Fruit fly (Drosophila melanogaster) whole organism, embryonic: ENCODE data around the gene amos.

Experiments
- Awh ChIP-seq: fragments of 200-800 bp; sonication (Bioruptor generic); IDR thresholded peaks from 2 replicates; pipeline ENCODE4, ENCODE4 v1.3.6; 2022; ENCODE audit warnings: missing biosample characterization, missing genetic modification characterization
- BtbVII ChIP-seq: fragments of 200-800 bp; sonication (Bioruptor generic); optimal IDR thresholded peaks from 3 replicates; lab custom pipeline; 2017; ENCODE audit warnings: missing biosample characterization, mild to moderate bottlenecking, missing genetic modification characterization
- CG10543 ChIP-seq: fragments of 200-800 bp; sonication (Bioruptor generic); optimal IDR thresholded peaks from 3 replicates; lab custom pipeline; 2017; ENCODE audit warnings: missing biosample characterization, mild to moderate bottlenecking, missing genetic modification characterization, moderate library complexity
- CG13424 ChIP-seq: fragments of 200-800 bp; sonication (Bioruptor generic); optimal IDR thresholded peaks from 2 replicates; lab custom pipeline; 2019; ENCODE audit warnings: missing biosample characterization, mild to moderate bottlenecking, missing genetic modification characterization, moderate library complexity
- Dek ChIP-seq: fragments of 200-800 bp; sonication (Bioruptor generic); optimal IDR thresholded peaks from 3 replicates; lab custom pipeline; 2019; ENCODE audit warnings: missing biosample characterization, mild to moderate bottlenecking, missing genetic modification characterization, moderate library complexity
- ab ChIP-seq: fragments of 200-800 bp; sonication (Bioruptor generic); optimal IDR thresholded peaks from 2 replicates; lab custom pipeline; 2016; ENCODE audit warnings: missing biosample characterization, missing genetic modification characterization
- bbx ChIP-seq: fragments of 200-800 bp; sonication (Bioruptor generic); IDR thresholded peaks from 2 replicates; pipeline ENCODE4 v1.3.6; 2022; ENCODE audit warnings: missing biosample characterization, missing genetic modification characterization; ENCODE audit not compliant: partially characterized antibody
- bigmax ChIP-seq: fragments of 200-800 bp; sonication (Bioruptor generic); optimal IDR thresholded peaks from 2 replicates; lab custom pipeline; 2018; ENCODE audit warnings: missing biosample characterization, mild to moderate bottlenecking, missing genetic modification characterization
- dmrt99B ChIP-seq: fragments of 200-800 bp; sonication (Bioruptor generic); optimal IDR thresholded peaks from 2 replicates; lab custom pipeline; 2018; ENCODE audit warnings: missing biosample characterization, mild to moderate bottlenecking, missing genetic modification characterization, moderate library complexity
- usp ChIP-seq: fragments of >200 bp; optimal IDR thresholded peaks from 2 replicates; lab custom pipeline; 2017; ENCODE audit warnings: missing biosample characterization, missing genetic modification characterization
- wek ChIP-seq: fragments of 200-800 bp; sonication (Bioruptor generic); optimal IDR thresholded peaks from 3 replicates; lab custom pipeline; 2018; ENCODE audit warnings: missing biosample characterization, mild to moderate bottlenecking, missing genetic modification characterization, moderate library complexity

DNA sequence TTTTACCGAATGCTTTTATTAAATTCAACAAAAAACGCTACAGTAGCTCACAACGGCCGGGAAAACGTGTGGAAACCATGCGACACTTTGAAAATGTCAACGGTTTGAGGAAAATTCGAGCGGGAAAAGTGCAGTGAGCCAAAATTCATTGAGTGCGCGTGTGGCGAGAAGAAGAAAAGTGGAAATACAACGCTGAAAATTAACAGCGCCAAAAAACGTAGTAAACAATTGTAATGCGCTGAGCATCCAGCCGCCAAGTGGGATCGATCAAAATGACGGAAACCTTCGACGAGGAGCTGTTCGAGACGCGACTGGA lies 5.8 kb downstream of the amos start:
- TF ChIP-seq Awh (GFP tag; lab: Robert Waterston, UW) (no peak), wek (GFP tag; lab: Kevin White, UChicago) (no peak), dmrt99B (tag; lab: Kevin White, UChicago) (no peak), bbx (GFP tag; lab: Robert Waterston, UW) (no peak), BtbVII (no peak), CG10543 (GFP tag; lab: Kevin White, UChicago) (no peak), usp (no peak), bigmax (GFP tag; lab: Kevin White, UChicago) (no peak), ab (no peak), CG13424 (tag; lab: Kevin White, UChicago) (no peak), Dek (tag; lab: Kevin White, UChicago) (no peak)
